Fruit fly (Drosophila melanogaster): ENCODE measurements around the gene spn-D.
A peak's percentile ranks its signal among the peaks of the same experiment; 100 is the strongest.

The spn-D gene

dm6 chr3R:27148812-27149769 lies 16.4 kb upstream of the spn-D start:
- peak; percentile 6 for TF ChIP-seq noc (tag; optimal IDR thresholded peaks at IDR 0.05)

DNA sequence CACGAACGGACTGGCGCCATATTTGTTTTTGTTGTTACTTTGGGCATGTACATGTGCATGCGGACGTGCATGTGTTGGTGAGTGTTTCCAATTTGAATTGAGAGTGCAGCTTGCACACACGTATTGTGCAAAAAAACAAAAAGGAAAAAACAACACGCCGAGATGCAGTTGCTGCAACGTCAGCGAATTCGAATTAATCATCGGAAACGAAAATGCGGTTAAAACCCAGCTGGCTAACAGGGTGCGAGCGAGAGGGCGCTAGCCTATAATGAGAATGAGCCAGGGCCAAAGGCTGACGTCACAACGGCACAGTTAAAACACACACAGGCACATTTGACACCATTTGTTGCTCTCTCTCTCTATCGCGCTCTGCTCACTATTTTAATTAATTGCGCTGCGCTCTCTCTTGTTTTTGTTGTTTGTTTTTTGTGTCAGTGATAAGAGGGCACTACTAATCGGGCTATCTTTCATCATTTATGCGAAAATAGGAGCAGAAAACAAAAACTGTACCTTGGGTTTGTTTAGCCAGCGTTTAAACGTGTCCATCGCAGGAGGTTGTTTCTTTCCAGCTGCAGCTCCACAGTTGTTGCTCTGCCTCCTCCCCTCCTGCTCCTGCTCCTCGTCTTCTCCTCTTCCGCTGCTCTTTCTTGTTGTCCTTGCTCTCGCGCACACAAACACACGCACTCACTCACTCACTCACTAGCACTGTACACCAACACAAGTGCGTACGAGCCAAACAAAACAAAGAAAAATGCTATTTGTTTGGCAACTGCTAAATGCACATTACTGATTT lies 15.4 kb upstream of the spn-D start:
- TF ChIP-seq noc (tag; optimal IDR thresholded peaks at IDR 0.05), result no peak

DNA sequence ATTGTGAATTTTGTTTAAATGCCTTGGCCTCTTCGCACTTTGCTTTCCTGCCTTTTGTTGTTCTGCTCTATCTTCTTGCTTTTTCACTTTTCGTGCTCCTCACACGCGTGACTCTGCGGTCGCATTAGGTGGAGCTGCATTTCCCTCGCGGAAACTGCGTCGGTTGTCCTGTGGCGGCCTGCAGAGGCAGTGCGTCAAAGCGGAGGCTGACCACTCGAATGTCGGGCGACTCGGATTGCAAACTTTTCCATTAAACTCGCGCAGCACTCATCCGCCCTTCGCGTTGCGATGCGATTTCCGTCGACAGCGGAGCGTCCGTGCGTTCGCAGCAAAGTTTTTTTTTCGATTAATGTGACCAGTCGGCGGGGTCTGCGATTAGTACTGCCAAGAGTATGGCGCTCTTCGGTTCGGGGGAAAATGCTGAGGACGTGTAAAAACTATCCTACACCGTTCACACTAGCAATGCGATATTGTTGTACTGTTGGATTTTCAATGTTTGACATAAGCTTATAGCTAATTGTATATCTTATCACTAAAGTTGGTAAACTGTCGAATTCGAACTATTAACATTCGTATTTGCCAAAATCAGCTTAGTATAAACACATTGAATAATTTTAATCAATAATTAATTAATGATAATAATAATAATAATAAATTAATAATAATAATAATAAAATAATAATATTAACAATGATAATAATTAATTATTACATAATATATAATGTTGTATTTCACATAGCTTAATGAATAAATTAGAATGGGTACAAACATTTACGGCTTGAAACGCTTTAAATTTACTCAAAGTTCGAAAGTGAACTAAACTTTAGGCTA lies 14.6 kb upstream of the spn-D start, which contains the start of gene CG6051:
TSS of gene CG6051 (minus strand) at position 385 of the 831 bp plus-strand sequence.
- TF ChIP-seq noc (tag; optimal IDR thresholded peaks at IDR 0.05), result peak; percentile 46

DNA sequence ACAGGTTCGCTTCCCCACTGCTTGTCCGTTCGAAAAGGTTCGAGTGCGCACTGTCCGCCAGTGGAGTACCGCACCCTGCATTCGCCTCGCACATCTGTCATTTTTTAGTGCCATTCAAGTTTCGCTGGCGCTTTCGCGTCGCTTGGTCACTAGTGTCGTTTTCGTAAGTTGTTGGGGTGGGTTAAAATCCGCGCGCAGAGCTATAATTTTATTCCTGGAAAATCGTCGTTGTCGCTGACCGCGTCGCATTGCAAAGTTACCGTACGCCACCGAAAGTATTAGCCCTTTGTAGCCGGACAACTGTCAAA lies 14.0 kb upstream of the spn-D start, which contains the start of gene Men-b:
TSS of gene Men-b (plus strand) at position 147 of the 308 bp plus-strand sequence.
- no peak for TF ChIP-seq noc (tag; optimal IDR thresholded peaks at IDR 0.05)

DNA sequence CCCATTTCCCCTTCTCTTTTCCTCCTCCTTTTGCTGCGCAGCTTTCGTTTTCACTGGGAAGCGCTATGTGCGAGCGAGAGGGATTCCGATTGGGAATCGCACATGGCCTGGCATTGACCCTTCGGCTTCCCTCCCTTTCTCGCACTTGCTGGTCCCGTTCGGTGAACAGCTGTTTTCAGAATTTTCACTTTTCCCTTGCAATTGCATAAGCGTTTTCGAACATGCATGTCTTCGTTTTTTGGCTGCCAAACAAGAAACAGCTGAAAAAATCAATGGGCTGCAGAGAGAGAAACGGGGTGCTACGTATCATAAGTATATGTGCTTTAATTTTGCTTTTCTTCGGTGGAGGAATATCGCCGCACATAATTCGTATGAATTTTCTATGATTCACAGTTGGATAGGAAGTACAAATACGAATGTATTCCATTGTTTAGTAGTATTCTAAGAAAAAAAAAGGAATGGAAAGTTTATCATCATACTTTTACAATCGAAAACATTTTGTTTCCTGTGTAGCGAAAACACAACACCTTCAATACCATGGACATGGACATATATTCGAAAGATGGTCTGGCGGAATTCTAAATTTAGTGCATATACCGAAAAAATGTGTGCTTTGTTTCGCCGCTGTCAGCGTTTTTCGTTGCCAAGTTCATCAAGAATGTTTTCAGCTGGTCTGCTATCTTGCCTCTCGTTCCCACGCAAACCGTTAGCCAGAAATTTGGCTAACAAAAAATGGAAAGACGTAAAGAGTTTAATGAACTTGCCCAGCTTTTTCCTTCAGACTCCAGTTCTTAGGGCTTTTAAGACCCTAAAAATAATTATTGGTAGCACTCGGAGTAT lies 13.2 kb upstream of the spn-D start:
- TF ChIP-seq noc (tag; optimal IDR thresholded peaks at IDR 0.05), result peak; percentile 72

dm6 chr3R:27153062-27153878 lies 12.2 kb upstream of the spn-D start:
- TF ChIP-seq noc (tag; optimal IDR thresholded peaks at IDR 0.05), result peak; percentile 78

- TF ChIP-seq noc (tag; optimal IDR thresholded peaks at IDR 0.05), result no peak
Measured at dm6 chr3R:27154001-27154400, 11.5 kb upstream of the spn-D start.

DNA sequence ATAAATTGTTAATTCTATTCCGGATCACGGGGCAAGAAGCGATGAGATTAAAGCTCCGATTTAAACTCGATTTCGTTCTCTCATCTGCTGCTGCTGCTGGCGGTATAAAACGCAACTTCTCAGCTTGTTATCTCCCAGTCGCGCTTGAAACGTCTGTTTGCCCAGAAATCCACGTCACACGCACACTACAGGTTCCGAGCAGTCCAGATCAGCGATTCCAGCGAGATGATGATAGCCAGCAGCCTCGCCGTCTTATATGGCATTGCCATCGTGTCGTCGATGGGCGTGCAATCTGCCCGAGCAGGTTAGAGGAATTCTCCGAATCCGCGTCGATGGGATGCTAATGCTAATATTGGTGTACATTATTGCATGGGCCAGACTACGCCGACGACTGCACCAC lies 7.7 kb upstream of the spn-D start, which contains the start of gene grass:
TSS of gene grass (plus strand) at position 135 of the 400 bp plus-strand sequence.
- peak; percentile 33 for TF ChIP-seq noc (tag; optimal IDR thresholded peaks at IDR 0.05)

DNA sequence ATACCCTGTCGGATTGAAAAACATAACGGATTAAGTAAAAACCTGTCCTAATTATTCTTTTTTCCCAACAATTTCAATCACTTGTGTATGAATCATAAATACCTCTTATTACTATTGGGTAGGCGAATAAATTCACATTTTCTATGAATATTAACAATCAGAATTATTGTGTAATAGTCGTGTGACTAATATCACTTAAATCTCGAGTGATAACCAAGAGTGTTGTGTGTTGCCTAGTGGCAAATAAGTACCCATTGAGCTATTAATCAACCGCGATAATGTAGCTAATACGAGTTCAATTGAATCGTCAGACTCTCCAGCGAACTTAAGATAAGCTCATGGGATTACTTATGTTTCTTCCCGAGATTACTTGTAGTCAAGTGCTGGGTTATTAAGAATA lies 5.6 kb upstream of the spn-D start:
- TF ChIP-seq noc (tag; optimal IDR thresholded peaks at IDR 0.05), result no peak

dm6 chr3R:27160858-27161257 lies 4.7 kb upstream of the spn-D start, which contains the start of gene CG5909:
Gene CG5909 (plus strand): TSS chr3R:27161158.
- TF ChIP-seq noc (tag; optimal IDR thresholded peaks at IDR 0.05), result no peak

DNA sequence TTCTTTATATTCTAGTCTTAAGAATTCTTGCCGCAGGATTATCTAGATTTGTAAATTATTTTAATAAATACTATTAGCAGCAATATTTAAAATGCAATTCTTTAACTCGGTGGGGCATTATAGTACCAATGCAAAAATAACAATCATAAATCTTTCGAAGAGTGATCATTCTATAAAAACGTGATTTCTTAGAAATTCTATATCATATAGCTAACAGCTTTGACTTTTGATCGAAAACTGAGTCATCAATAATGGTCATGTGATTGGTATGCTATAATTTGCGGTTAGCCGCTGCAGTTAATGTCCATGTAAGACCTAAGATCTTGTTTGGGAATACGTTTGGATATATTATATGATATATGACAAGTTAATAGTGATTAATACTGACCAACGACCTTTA lies 2.7 kb upstream of the spn-D start, which contains the start of gene ppk31:
TSS of gene ppk31 (plus strand) at position 301 of the 400 bp plus-strand sequence.
- no peak for TF ChIP-seq noc (tag; optimal IDR thresholded peaks at IDR 0.05)

DNA sequence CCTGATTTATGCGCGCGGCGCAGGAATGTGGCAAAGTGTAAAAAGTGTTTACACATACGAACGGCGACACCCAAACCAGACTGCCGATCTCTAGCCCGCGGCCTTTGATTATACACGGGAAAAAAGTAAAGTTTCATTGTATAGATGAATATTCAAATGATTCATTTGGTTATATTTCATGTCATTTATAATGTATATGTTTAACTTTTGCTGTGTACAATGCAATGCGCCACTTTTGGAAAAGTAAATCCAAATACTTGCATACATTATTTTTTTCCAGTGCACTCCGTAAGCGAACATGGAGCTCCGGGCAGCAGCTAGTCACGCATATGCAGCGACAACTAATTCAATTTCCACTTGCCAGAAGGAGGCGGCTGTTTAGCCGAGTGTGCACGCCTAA lies 1.8 kb downstream of the spn-D start:
- TF ChIP-seq noc (tag; optimal IDR thresholded peaks at IDR 0.05), result no peak

dm6 chr3R:27171153-27171552 lies 5.6 kb downstream of the spn-D start:
- no peak for TF ChIP-seq noc (tag; optimal IDR thresholded peaks at IDR 0.05)

- no peak for TF ChIP-seq noc (tag; optimal IDR thresholded peaks at IDR 0.05)
Measured at dm6 chr3R:27175710-27176109, 10.2 kb downstream of the spn-D start.
